Worm (Caenorhabditis elegans) whole organism, L4 larva: ENCODE results near the gene Y46H3D.8.
A peak's percentile ranks its signal among the peaks of the same experiment; 100 is the strongest.

Source experiments
- D1046.2 ChIP-seq: fragments of 200-800 bp; sonication (Bioruptor generic); IDR thresholded peaks from 2 replicates; pipeline ENCODE4 v1.3.6; 2022; ENCODE audit warnings: missing genetic modification characterization, missing compliant biosample characterization
- F10B5.3 ChIP-seq: sonication (generic microtip); optimal IDR thresholded peaks from 2 replicates; lab custom pipeline; 2016; ENCODE audit warnings: mild to moderate bottlenecking, missing genetic modification characterization, missing compliant biosample characterization
- F37D6.2 ChIP-seq: sonication (generic microtip); optimal IDR thresholded peaks from 2 replicates; lab custom pipeline; 2016; ENCODE audit warnings: mild to moderate bottlenecking, missing genetic modification characterization, missing compliant biosample characterization
- F49E8.2 ChIP-seq: sonication (generic microtip); optimal IDR thresholded peaks from 2 replicates; lab custom pipeline; 2016; ENCODE audit warnings: missing compliant biosample characterization, mild to moderate bottlenecking, missing genetic modification characterization, borderline replicate concordance
- Y105C5A.15 ChIP-seq: fragments of 200-800 bp; sonication (Bioruptor generic); IDR thresholded peaks from 2 replicates; pipeline ENCODE4 v1.3.6; 2022; ENCODE audit warnings: missing genetic modification characterization, missing compliant biosample characterization
- Y48G9A.11 ChIP-seq: fragments of 200-800 bp; sonication (Bioruptor generic); IDR thresholded peaks from 2 replicates; pipeline ENCODE4 v1.3.6; 2022; ENCODE audit warnings: missing genetic modification reagents, missing genetic modification characterization, missing compliant biosample characterization
- Y5F2A.4 ChIP-seq: fragments of 200-800 bp; sonication (Bioruptor generic); optimal IDR thresholded peaks from 2 replicates; lab custom pipeline; 2018; ENCODE audit warnings: mild to moderate bottlenecking, missing genetic modification characterization, missing compliant biosample characterization
- aly-2 ChIP-seq: sonication (generic microtip); optimal IDR thresholded peaks from 2 replicates; lab custom pipeline; 2018; ENCODE audit warnings: missing biosample characterization, missing genetic modification characterization
- ama-1 ChIP-seq: fragments of 150-350 bp; optimal IDR thresholded peaks from 2 replicates; lab custom pipeline; 2014; ENCODE audit warnings: inconsistent platforms, mixed read lengths
- arid-1 ChIP-seq: fragments of 200-800 bp; sonication (Bioruptor generic); conservative IDR thresholded peaks from 2 replicates; pipeline ENCODE4 v1.3.6; 2022; ENCODE audit warnings: missing genetic modification reagents, missing genetic modification characterization, missing compliant biosample characterization
- ceh-20 ChIP-seq: fragments of 200-800 bp; sonication (Bioruptor generic); IDR thresholded peaks from 2 replicates; pipeline ENCODE4 v1.3.6; 2022; ENCODE audit warnings: missing genetic modification reagents, missing genetic modification characterization, missing compliant biosample characterization
- ceh-32 ChIP-seq: sonication (generic microtip); optimal IDR thresholded peaks from 2 replicates; lab custom pipeline; 2016; ENCODE audit warnings: mild to moderate bottlenecking, missing genetic modification characterization, missing compliant biosample characterization; ENCODE audit not compliant: poor library complexity
- ceh-82 ChIP-seq: sonication (generic microtip); optimal IDR thresholded peaks from 2 replicates; lab custom pipeline; 2017; ENCODE audit warnings: missing biosample characterization, missing genetic modification characterization
- cey-2 ChIP-seq: sonication (generic microtip); optimal IDR thresholded peaks from 3 replicates; lab custom pipeline; 2017; ENCODE audit warnings: missing genetic modification characterization, mild to moderate bottlenecking, missing compliant biosample characterization, antibody characterized with exemption, borderline replicate concordance; ENCODE audit not compliant: insufficient read depth
- daf-12 ChIP-seq: fragments of 150-350 bp; optimal IDR thresholded peaks from 2 replicates; lab custom pipeline; 2014; ENCODE audit warnings: missing biosample characterization, missing genetic modification reagents, missing genetic modification characterization
- daf-19 ChIP-seq: fragments of 200-800 bp; sonication (Bioruptor generic); conservative IDR thresholded peaks from 2 replicates; pipeline ENCODE4 v1.3.6; 2022; ENCODE audit warnings: missing genetic modification characterization, missing compliant biosample characterization
- daf-8 ChIP-seq: fragments of 200-800 bp; sonication (Bioruptor generic); IDR thresholded peaks from 2 replicates; pipeline ENCODE4 v1.3.6; 2022; ENCODE audit warnings: missing genetic modification characterization, missing compliant biosample characterization
- dmd-6 ChIP-seq: fragments of 200-800 bp; sonication (Bioruptor generic); IDR thresholded peaks from 2 replicates; pipeline ENCODE4 v1.3.6; 2022; ENCODE audit warnings: missing genetic modification reagents, missing genetic modification characterization, missing compliant biosample characterization
- dmd-8 ChIP-seq: fragments of 200-800 bp; sonication (Bioruptor generic); IDR thresholded peaks from 2 replicates; pipeline ENCODE4 v1.3.6; 2022; ENCODE audit warnings: missing genetic modification characterization, missing compliant biosample characterization
- gei-8 ChIP-seq: fragments of 200-800 bp; sonication (Bioruptor generic); optimal IDR thresholded peaks from 2 replicates; lab custom pipeline; 2018; ENCODE audit warnings: mild to moderate bottlenecking, missing genetic modification characterization, missing compliant biosample characterization
- hlh-11 ChIP-seq: fragments of 200-800 bp; sonication (Bioruptor generic); optimal IDR thresholded peaks from 2 replicates; lab custom pipeline; 2018; ENCODE audit warnings: mild to moderate bottlenecking, missing genetic modification characterization, missing compliant biosample characterization
- hlh-30 ChIP-seq: sonication (generic microtip); optimal IDR thresholded peaks from 2 replicates; lab custom pipeline; 2017; ENCODE audit warnings: antibody characterized with exemption, mild to moderate bottlenecking, missing genetic modification characterization, missing compliant biosample characterization; ENCODE audit not compliant: insufficient read depth
- lim-7 ChIP-seq: fragments of 200-800 bp; sonication (Bioruptor generic); IDR thresholded peaks from 2 replicates; pipeline ENCODE4 v1.3.6; 2022; ENCODE audit warnings: missing genetic modification characterization, missing compliant biosample characterization
- lir-3 ChIP-seq: sonication (generic microtip); optimal IDR thresholded peaks from 2 replicates; lab custom pipeline; 2016; ENCODE audit warnings: mild to moderate bottlenecking, missing genetic modification characterization, missing compliant biosample characterization
- madf-9 ChIP-seq: fragments of 200-800 bp; sonication (Bioruptor generic); conservative IDR thresholded peaks from 2 replicates; pipeline ENCODE4 v1.3.6; 2022; ENCODE audit warnings: missing genetic modification reagents, missing genetic modification characterization, missing compliant biosample characterization
- mdl-1 ChIP-seq, 2 experiments: fragments of 150-350 bp in 1 of 2; sonication (generic microtip) in 1 of 2; optimal IDR thresholded peaks; 2 replicates each; lab custom pipeline; 2014 to 2017; ENCODE audit warnings: missing biosample characterization in 2 of 2, missing genetic modification characterization in 2 of 2
- mep-1 ChIP-seq: fragments of 150-350 bp; sonication (generic microtip); optimal IDR thresholded peaks from 3 replicates; lab custom pipeline; 2014; ENCODE audit warnings: missing biosample characterization, missing genetic modification characterization
- mes-2 ChIP-seq: sonication (generic microtip); optimal IDR thresholded peaks from 2 replicates; lab custom pipeline; 2016; ENCODE audit warnings: missing genotype, mild to moderate bottlenecking, missing genetic modification characterization, missing compliant biosample characterization; ENCODE audit not compliant: poor library complexity, severe bottlenecking
- mxl-2 ChIP-seq: fragments of 200-800 bp; sonication (Bioruptor generic); conservative IDR thresholded peaks from 2 replicates; pipeline ENCODE4 v1.3.6; 2022; ENCODE audit warnings: missing genetic modification reagents, missing genetic modification characterization, missing compliant biosample characterization
- mxl-3 ChIP-seq: fragments of 200-800 bp; sonication (Bioruptor generic); optimal IDR thresholded peaks from 2 replicates; lab custom pipeline; 2018; ENCODE audit warnings: mild to moderate bottlenecking, missing genetic modification characterization, missing compliant biosample characterization
- nhr-10 ChIP-seq: fragments of 150-350 bp; optimal IDR thresholded peaks from 2 replicates; lab custom pipeline; 2014; ENCODE audit warnings: missing biosample characterization, missing genetic modification characterization
- nhr-11 ChIP-seq: fragments of 150-350 bp; optimal IDR thresholded peaks from 2 replicates; lab custom pipeline; 2014; ENCODE audit warnings: missing biosample characterization, missing genetic modification characterization
- nhr-28 ChIP-seq: fragments of 150-350 bp; optimal IDR thresholded peaks from 2 replicates; lab custom pipeline; 2014; ENCODE audit warnings: missing biosample characterization, missing genetic modification characterization
- nhr-48 ChIP-seq: sonication (generic microtip); optimal IDR thresholded peaks from 2 replicates; lab custom pipeline; 2016; ENCODE audit warnings: mild to moderate bottlenecking, missing genetic modification characterization, missing compliant biosample characterization
- nhr-6 ChIP-seq: fragments of 150-350 bp; optimal IDR thresholded peaks from 2 replicates; lab custom pipeline; 2014; ENCODE audit warnings: missing biosample characterization, missing genetic modification characterization
- nhr-77 ChIP-seq: fragments of 150-350 bp; optimal IDR thresholded peaks from 2 replicates; lab custom pipeline; 2014; ENCODE audit warnings: missing biosample characterization, missing genetic modification characterization
- pqm-1 ChIP-seq: sonication (generic microtip); optimal IDR thresholded peaks from 2 replicates; lab custom pipeline; 2017; ENCODE audit warnings: missing biosample characterization, missing genetic modification characterization
- rbr-2 ChIP-seq: sonication (generic microtip); optimal IDR thresholded peaks from 2 replicates; lab custom pipeline; 2016; ENCODE audit warnings: missing genotype, missing genetic modification characterization, missing compliant biosample characterization
- saeg-2 ChIP-seq: fragments of 200-800 bp; sonication (Bioruptor generic); IDR thresholded peaks from 2 replicates; pipeline ENCODE4 v1.3.6; 2022; ENCODE audit warnings: missing genetic modification reagents, missing genetic modification characterization, missing compliant biosample characterization
- sdz-12 ChIP-seq: fragments of 200-800 bp; sonication (Bioruptor generic); optimal IDR thresholded peaks from 2 replicates; lab custom pipeline; 2018; ENCODE audit warnings: mild to moderate bottlenecking, missing genetic modification characterization, missing compliant biosample characterization
- snpc-1.2 ChIP-seq: fragments of 200-800 bp; sonication (Bioruptor generic); IDR thresholded peaks from 2 replicates; pipeline ENCODE4 v1.3.6; 2022; ENCODE audit warnings: missing genetic modification reagents, missing genetic modification characterization, missing compliant biosample characterization
- snpc-4 ChIP-seq: fragments of 150-350 bp; optimal IDR thresholded peaks from 2 replicates; lab custom pipeline; 2014; ENCODE audit warnings: missing biosample characterization, missing genetic modification characterization
- spr-1 ChIP-seq: sonication (generic microtip); optimal IDR thresholded peaks from 2 replicates; lab custom pipeline; 2016; ENCODE audit warnings: mild to moderate bottlenecking, missing genetic modification characterization, missing compliant biosample characterization
- spr-3 ChIP-seq: fragments of 200-800 bp; sonication (Bioruptor generic); optimal IDR thresholded peaks from 2 replicates; lab custom pipeline; 2018; ENCODE audit warnings: mild to moderate bottlenecking, missing genetic modification characterization, missing compliant biosample characterization
- tra-1 ChIP-seq: fragments of 200-800 bp; sonication (Bioruptor generic); IDR thresholded peaks from 2 replicates; pipeline ENCODE4 v1.3.6; 2022; ENCODE audit warnings: missing genetic modification reagents, missing genetic modification characterization, missing compliant biosample characterization
- zag-1 ChIP-seq: fragments of 150-350 bp; optimal IDR thresholded peaks from 2 replicates; lab custom pipeline; 2014; ENCODE audit warnings: missing biosample characterization, missing genetic modification characterization
- zip-11 ChIP-seq: fragments of 200-800 bp; sonication (Bioruptor generic); IDR thresholded peaks from 2 replicates; pipeline ENCODE4 v1.3.6; 2022; ENCODE audit warnings: missing genetic modification characterization, missing compliant biosample characterization
- ztf-7 ChIP-seq: fragments of 150-350 bp; optimal IDR thresholded peaks from 2 replicates; lab custom pipeline; 2014; ENCODE audit warnings: missing biosample characterization, missing genetic modification characterization

Y46H3D.8 gene

ce11 chrV:1640008-1640407, 9.0 kb upstream of the Y46H3D.8 start, which contains the start of gene str-221:
Gene str-221 (plus strand): TSS chrV:1640308.
- no peak for TF ChIP-seq mep-1 (tag; lab: Kevin White, UChicago)
- no peak for TF ChIP-seq spr-3 (GFP tag; lab: Kevin White, UChicago)
- TF ChIP-seq ceh-82 (tag; lab: Kevin White, UChicago) = no peak
- TF ChIP-seq ceh-32 (tag; lab: Kevin White, UChicago) = no peak
- TF ChIP-seq daf-12 (tag; lab: Kevin White, UChicago) = no peak
- no peak for TF ChIP-seq madf-9
- TF ChIP-seq nhr-48 (tag; lab: Kevin White, UChicago) = no peak
- no peak for TF ChIP-seq snpc-4 (tag; lab: Kevin White, UChicago)
- TF ChIP-seq D1046.2 (GFP tag; lab: Robert Waterston, UW) = no peak
- TF ChIP-seq spr-1 (tag; lab: Kevin White, UChicago) = no peak
- TF ChIP-seq arid-1 (GFP tag; lab: Robert Waterston, UW) = no peak
- TF ChIP-seq tra-1 = no peak
- no peak for TF ChIP-seq ama-1 (lab: Kevin White, UChicago)
- TF ChIP-seq snpc-1.2 = no peak
- no peak for TF ChIP-seq rbr-2 (tag; lab: Kevin White, UChicago)

ce11 chrV:1635859-1636258, 4.8 kb upstream of the Y46H3D.8 start, which contains the start of gene str-222:
Gene str-222 (plus strand): TSS chrV:1636159.
- TF ChIP-seq hlh-30 (tag; lab: Kevin White, UChicago) (no peak), mdl-1 (tag; optimal IDR thresholded peaks at IDR 0.05; lab: Kevin White, UChicago) (no peak), F10B5.3 (tag; lab: Kevin White, UChicago) (no peak), F49E8.2 (tag; lab: Kevin White, UChicago) (no peak), nhr-6 (tag; lab: Kevin White, UChicago) (no peak), nhr-77 (no peak), sdz-12 (GFP tag; lab: Kevin White, UChicago) (no peak), pqm-1 (tag; lab: Kevin White, UChicago) (no peak), madf-9 (no peak), mxl-2 (GFP tag; lab: Robert Waterston, UW) (no peak), hlh-11 (tag; lab: Kevin White, UChicago) (no peak), F37D6.2 (no peak), aly-2 (tag; lab: Kevin White, UChicago) (no peak), dmd-8 (GFP tag; lab: Robert Waterston, UW) (no peak)

- TF ChIP-seq dmd-8 (GFP tag; lab: Robert Waterston, UW) (no peak), mdl-1 (tag; optimal IDR thresholded peaks at IDR 0.05; lab: Kevin White, UChicago) (no peak), D1046.2 (GFP tag; lab: Robert Waterston, UW) (no peak), cey-2 (no peak), lim-7 (GFP tag; lab: Robert Waterston, UW) (no peak), Y5F2A.4 (no peak), nhr-10 (tag; lab: Kevin White, UChicago) (no peak), Y48G9A.11 (GFP tag; lab: Robert Waterston, UW) (no peak)
These were observed 669 bp upstream of the Y46H3D.8 start, which contains the start of gene irld-17 for ce11 chrV:1631717-1632116. Gene irld-17 (plus strand): TSS chrV:1632017.

ce11 chrV:1629329-1629728, 1.7 kb downstream of the Y46H3D.8 start, which contains the start of gene nhr-238:
Gene nhr-238 (minus strand): TSS chrV:1629432.
- TF ChIP-seq daf-8 (GFP tag; lab: Robert Waterston, UW) (no peak), zag-1 (tag; lab: Kevin White, UChicago) (no peak), Y48G9A.11 (GFP tag; lab: Robert Waterston, UW) (no peak), D1046.2 (GFP tag; lab: Robert Waterston, UW) (no peak), mxl-3 (GFP tag; lab: Kevin White, UChicago) (no peak), nhr-11 (tag; lab: Kevin White, UChicago) (no peak), tra-1 (no peak), dmd-6 (GFP tag; lab: Robert Waterston, UW) (no peak), lir-3 (no peak), zip-11 (GFP tag; lab: Robert Waterston, UW) (no peak), saeg-2 (GFP tag; lab: Robert Waterston, UW) (no peak), ceh-20 (GFP tag; lab: Robert Waterston, UW) (no peak), gei-8 (GFP tag; lab: Kevin White, UChicago) (no peak), madf-9 (no peak), ztf-7 (tag; lab: Kevin White, UChicago) (peak; percentile 75), nhr-28 (tag; lab: Kevin White, UChicago) (peak; percentile 100), Y105C5A.15 (no peak), mes-2 (tag; lab: Kevin White, UChicago) (no peak), daf-19 (GFP tag; lab: Robert Waterston, UW) (no peak)
